Worm (Caenorhabditis elegans) whole organism, L1 larva: Measurements from ENCODE around the gene T22C8.3.
A peak's percentile ranks its signal among the peaks of the same experiment; 100 is the strongest.

Experiments
- C34B4.2 ChIP-seq: sonication (generic microtip); optimal IDR thresholded peaks from 2 replicates; lab custom pipeline; 2017; ENCODE audit warnings: mild to moderate bottlenecking, missing genetic modification characterization, missing compliant biosample characterization
- ama-1 ChIP-seq: fragments of 150-350 bp; optimal IDR thresholded peaks from 2 replicates; lab custom pipeline; 2014
- ceh-82 ChIP-seq, 3 experiments: fragments of 150-350 bp in 1 of 3; sonication (generic microtip) in 2 of 3; optimal IDR thresholded peaks; 2 replicates each; lab custom pipeline; 2014 to 2017; ENCODE audit warnings: missing biosample characterization in 3 of 3, missing genetic modification characterization in 3 of 3
- ces-1 ChIP-seq: fragments of 150-350 bp; optimal IDR thresholded peaks from 2 replicates; lab custom pipeline; 2014; ENCODE audit warnings: missing biosample characterization, missing genetic modification reagents, missing genetic modification characterization
- elt-3 ChIP-seq, 6 experiments: fragments of 150-350 bp in 1 of 6; sonication (generic microtip); optimal IDR thresholded peaks; 2 replicates each; lab custom pipeline; 2017 to 2018; ENCODE audit warnings: missing biosample characterization in 6 of 6, missing genetic modification characterization in 6 of 6, inconsistent platforms in 1 of 6
- ets-5 ChIP-seq: fragments of 200-800 bp; sonication (Bioruptor generic); IDR thresholded peaks from 2 replicates; pipeline ENCODE4 v1.3.6; 2022; ENCODE audit warnings: missing genetic modification characterization, missing compliant biosample characterization
- fos-1 ChIP-seq: fragments of 150-350 bp; optimal IDR thresholded peaks from 2 replicates; lab custom pipeline; 2014; ENCODE audit warnings: missing biosample characterization, missing genetic modification characterization
- nhr-237 ChIP-seq: fragments of 150-350 bp; optimal IDR thresholded peaks from 2 replicates; lab custom pipeline; 2014; ENCODE audit warnings: missing biosample characterization, missing genetic modification characterization
- skn-1 ChIP-seq: fragments of 150-350 bp; optimal IDR thresholded peaks from 2 replicates; lab custom pipeline; 2014; ENCODE audit warnings: missing biosample characterization, missing genetic modification characterization
- snpc-4 ChIP-seq: fragments of 150-350 bp; optimal IDR thresholded peaks from 2 replicates; lab custom pipeline; 2014; ENCODE audit warnings: missing biosample characterization, missing genetic modification characterization
- zag-1 ChIP-seq: fragments of 150-350 bp; optimal IDR thresholded peaks from 2 replicates; lab custom pipeline; 2014; ENCODE audit warnings: missing biosample characterization, missing genetic modification characterization
- ztf-4 ChIP-seq: fragments of 150-350 bp; optimal IDR thresholded peaks from 2 replicates; lab custom pipeline; 2014; ENCODE audit warnings: missing biosample characterization, missing genetic modification characterization

- TF ChIP-seq ceh-82 (tag; optimal IDR thresholded peaks at IDR 0.05; lab: Kevin White, UChicago) (no peak), ets-5 (no peak), zag-1 (tag; lab: Kevin White, UChicago) (no peak), nhr-237 (tag; lab: Kevin White, UChicago) (no peak), C34B4.2 (tag; lab: Kevin White, UChicago) (no peak), ama-1 (lab: Kevin White, UChicago) (no peak), ces-1 (GFP tag; lab: Kevin White, UChicago) (no peak), fos-1 (tag; lab: Kevin White, UChicago) (no peak), ztf-4 (tag; lab: Kevin White, UChicago) (no peak), snpc-4 (tag; lab: Kevin White, UChicago) (no peak), skn-1 (tag; lab: Kevin White, UChicago) (no peak), elt-3 (tag; optimal IDR thresholded peaks at IDR 0.05; lab: Kevin White, UChicago) (peak in 1 of 6 experiments; percentile 11)
These were observed 19.3 kb upstream of the T22C8.3 start, which contains the start of gene D2085.7 for ce11 chrII:8641131-8641530.
